Worm (Caenorhabditis elegans): ENCODE data around the gene srh-76.

DNA sequence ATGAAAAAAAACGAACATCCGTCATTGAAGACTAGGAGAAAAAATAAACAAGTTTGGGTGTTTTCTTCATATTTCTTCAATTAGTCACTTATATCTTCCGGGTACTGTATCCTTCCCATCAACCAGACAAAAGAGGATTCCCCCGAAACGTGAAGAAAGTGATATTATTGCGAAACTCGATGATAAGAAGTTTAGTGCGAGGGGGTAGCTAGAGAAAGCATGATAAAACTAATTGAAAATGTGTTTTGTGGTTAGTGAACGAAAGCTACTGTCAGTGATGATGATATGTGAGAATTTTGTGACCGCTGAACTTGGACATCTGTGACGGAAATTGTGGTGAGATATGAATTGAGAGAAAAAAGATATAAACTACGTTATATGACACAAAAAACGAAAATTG lies 10.7 kb upstream of the srh-76 start:
- TF ChIP-seq dao-5 (tag; optimal IDR thresholded peaks at IDR 0.05), result no peak
- no peak for TF ChIP-seq W03F9.2 (tag; optimal IDR thresholded peaks at IDR 0.05)
